Fruit fly (Drosophila melanogaster) whole organism, prepupa: ENCODE measurements around the gene Drsl6.

Experiments used
- Blimp-1 ChIP-seq: fragments of 200-800 bp; sonication (Bioruptor generic); optimal IDR thresholded peaks from 3 replicates; lab custom pipeline; 2017; ENCODE audit warnings: missing biosample characterization, missing genetic modification characterization, mild to moderate bottlenecking, moderate library complexity, missing genetic modification reagents
- CG10631 ChIP-seq: fragments of 200-800 bp; sonication (Bioruptor generic); optimal IDR thresholded peaks from 2 replicates; lab custom pipeline; 2016; ENCODE audit warnings: missing biosample characterization, missing genetic modification characterization
- CG10669 ChIP-seq: fragments of 200-800 bp; sonication (Bioruptor generic); optimal IDR thresholded peaks from 3 replicates; lab custom pipeline; 2018; ENCODE audit warnings: missing biosample characterization, mild to moderate bottlenecking, missing genetic modification characterization, moderate library complexity
- CG11294 ChIP-seq: fragments of 200-800 bp; sonication (Bioruptor generic); IDR thresholded peaks from 2 replicates; pipeline ENCODE4 v1.3.6; 2022; ENCODE audit warnings: missing biosample characterization, missing genetic modification characterization
- CG11762 ChIP-seq: fragments of 200-800 bp; sonication (Bioruptor generic); optimal IDR thresholded peaks from 3 replicates; lab custom pipeline; 2016; ENCODE audit warnings: missing biosample characterization, missing genetic modification characterization; ENCODE audit not compliant: insufficient read depth
- CG11902 ChIP-seq: fragments of 200-800 bp; sonication (Bioruptor generic); optimal IDR thresholded peaks from 3 replicates; lab custom pipeline; 2016; ENCODE audit warnings: missing biosample characterization, missing genetic modification characterization
- CG15336 ChIP-seq: fragments of 200-800 bp; sonication (Bioruptor generic); IDR thresholded peaks from 2 replicates; pipeline ENCODE4 v1.3.6; 2022; ENCODE audit warnings: missing biosample characterization, missing genetic modification characterization
- CG1621 ChIP-seq: fragments of 200-800 bp; sonication (Bioruptor generic); optimal IDR thresholded peaks from 3 replicates; lab custom pipeline; 2018; ENCODE audit warnings: missing biosample characterization, mild to moderate bottlenecking, missing genetic modification characterization
- CG16779 ChIP-seq: fragments of 200-800 bp; sonication (Bioruptor generic); optimal IDR thresholded peaks from 3 replicates; lab custom pipeline; 2017; ENCODE audit warnings: missing biosample characterization, mild to moderate bottlenecking, missing genetic modification characterization
- CG31627 ChIP-seq: fragments of 200-800 bp; sonication (Bioruptor generic); optimal IDR thresholded peaks from 3 replicates; lab custom pipeline; 2016; ENCODE audit warnings: missing biosample characterization, missing genetic modification characterization
- CG32006 ChIP-seq: fragments of 200-800 bp; sonication (Bioruptor generic); optimal IDR thresholded peaks from 3 replicates; lab custom pipeline; 2017; ENCODE audit warnings: missing biosample characterization, mild to moderate bottlenecking, missing genetic modification characterization
- CG34406 ChIP-seq: fragments of 200-800 bp; sonication (Bioruptor generic); optimal IDR thresholded peaks from 3 replicates; lab custom pipeline; 2016; ENCODE audit warnings: missing biosample characterization, missing genetic modification characterization
- CG4318 ChIP-seq: fragments of 200-800 bp; sonication (Bioruptor generic); optimal IDR thresholded peaks from 3 replicates; lab custom pipeline; 2017; ENCODE audit warnings: missing biosample characterization, mild to moderate bottlenecking, missing genetic modification characterization
- CG6163 ChIP-seq: fragments of 200-800 bp; sonication (Bioruptor generic); IDR thresholded peaks from 3 replicates; pipeline ENCODE4 v1.3.6; 2022; ENCODE audit warnings: missing biosample characterization, missing genetic modification characterization
- CG6276 ChIP-seq: fragments of 200-800 bp; sonication (Bioruptor generic); optimal IDR thresholded peaks from 2 replicates; lab custom pipeline; 2017; ENCODE audit warnings: missing biosample characterization, mild to moderate bottlenecking, missing genetic modification characterization
- CG6792 ChIP-seq: fragments of 200-800 bp; sonication (Bioruptor generic); optimal IDR thresholded peaks from 3 replicates; lab custom pipeline; 2016; ENCODE audit warnings: missing biosample characterization, missing genetic modification characterization
- CG6808 ChIP-seq: fragments of 200-800 bp; sonication (Bioruptor generic); optimal IDR thresholded peaks from 3 replicates; lab custom pipeline; 2017; ENCODE audit warnings: missing biosample characterization, missing genetic modification characterization, mild to moderate bottlenecking, moderate library complexity, missing genetic modification reagents
- CG6854 ChIP-seq: fragments of 200-800 bp; sonication (Bioruptor generic); optimal IDR thresholded peaks from 2 replicates; lab custom pipeline; 2017; ENCODE audit warnings: missing biosample characterization, mild to moderate bottlenecking, missing genetic modification characterization
- CG8319 ChIP-seq: fragments of 200-800 bp; sonication (Bioruptor generic); optimal IDR thresholded peaks from 3 replicates; lab custom pipeline; 2016; ENCODE audit warnings: missing biosample characterization, missing genetic modification characterization
- CG8632 ChIP-seq: fragments of 200-800 bp; sonication (Bioruptor generic); optimal IDR thresholded peaks from 3 replicates; lab custom pipeline; 2016; ENCODE audit warnings: missing biosample characterization, missing genetic modification characterization
- CG9139 ChIP-seq: fragments of 200-800 bp; sonication (Bioruptor generic); optimal IDR thresholded peaks from 3 replicates; lab custom pipeline; 2017; ENCODE audit warnings: missing biosample characterization, mild to moderate bottlenecking, missing genetic modification characterization
- Eip75B ChIP-seq: fragments of 200-800 bp; sonication (Bioruptor generic); optimal IDR thresholded peaks from 3 replicates; lab custom pipeline; 2016; ENCODE audit warnings: missing biosample characterization, missing genetic modification characterization
- Eip78C ChIP-seq: fragments of 200-800 bp; sonication (Bioruptor generic); peaks from one replicate; lab custom pipeline; 2016; ENCODE audit warnings: missing biosample characterization, missing genetic modification characterization
- Ets21C ChIP-seq: fragments of 200-800 bp; sonication (Bioruptor generic); optimal IDR thresholded peaks from 3 replicates; lab custom pipeline; 2016; ENCODE audit warnings: missing biosample characterization, missing genetic modification characterization
- Ets96B ChIP-seq: fragments of 200-800 bp; optimal IDR thresholded peaks from 2 replicates; lab custom pipeline; 2019; ENCODE audit warnings: missing biosample characterization, mild to moderate bottlenecking, missing genetic modification characterization, moderate library complexity
- Gug ChIP-seq: fragments of 200-800 bp; sonication (Bioruptor generic); IDR thresholded peaks from 2 replicates; pipeline ENCODE4 v1.3.6; 2022; ENCODE audit warnings: missing biosample characterization, missing genetic modification characterization
- Hr38 ChIP-seq: sonication (Bioruptor generic); optimal IDR thresholded peaks from 2 replicates; lab custom pipeline; 2016; ENCODE audit warnings: missing biosample characterization, missing genetic modification characterization
- Hr39 ChIP-seq: fragments of 200-800 bp; sonication (Bioruptor generic); optimal IDR thresholded peaks from 2 replicates; lab custom pipeline; 2016; ENCODE audit warnings: missing biosample characterization, missing genetic modification characterization
- Hr4 ChIP-seq: fragments of 200-800 bp; sonication (Bioruptor generic); optimal IDR thresholded peaks from 3 replicates; lab custom pipeline; 2016; ENCODE audit warnings: missing biosample characterization, missing genetic modification characterization
- Met ChIP-seq: fragments of 200-800 bp; sonication (Bioruptor generic); optimal IDR thresholded peaks from 3 replicates; lab custom pipeline; 2016; ENCODE audit warnings: missing biosample characterization, missing genetic modification characterization
- Smox ChIP-seq: fragments of 200-800 bp; sonication (Bioruptor generic); optimal IDR thresholded peaks from 3 replicates; lab custom pipeline; 2016; ENCODE audit warnings: missing biosample characterization, missing genetic modification characterization
- Sox102F ChIP-seq: fragments of 200-800 bp; sonication (Bioruptor generic); optimal IDR thresholded peaks from 2 replicates; lab custom pipeline; 2016; ENCODE audit warnings: missing biosample characterization, mild to moderate bottlenecking, missing genetic modification characterization
- Sox14 ChIP-seq: fragments of 200-800 bp; sonication (Bioruptor generic); optimal IDR thresholded peaks from 3 replicates; lab custom pipeline; 2016; ENCODE audit warnings: missing biosample characterization, missing genetic modification characterization
- Sox15 ChIP-seq: fragments of 200-800 bp; sonication (Bioruptor generic); optimal IDR thresholded peaks from 3 replicates; lab custom pipeline; 2016; ENCODE audit warnings: missing biosample characterization, missing genetic modification characterization
- achi ChIP-seq: fragments of 200-800 bp; sonication (Bioruptor generic); optimal IDR thresholded peaks from 3 replicates; lab custom pipeline; 2016; ENCODE audit warnings: missing biosample characterization, missing genetic modification characterization
- acj6 ChIP-seq: fragments of 200-800 bp; sonication (Bioruptor generic); optimal IDR thresholded peaks from 3 replicates; lab custom pipeline; 2016; ENCODE audit warnings: missing biosample characterization, missing genetic modification characterization
- cyc ChIP-seq: fragments of 200-800 bp; sonication (Bioruptor generic); optimal IDR thresholded peaks from 3 replicates; lab custom pipeline; 2016; ENCODE audit warnings: missing biosample characterization, missing genetic modification characterization
- dac ChIP-seq: fragments of 200-800 bp; sonication (Bioruptor generic); optimal IDR thresholded peaks from 2 replicates; lab custom pipeline; 2017; ENCODE audit warnings: missing biosample characterization, mild to moderate bottlenecking, missing genetic modification characterization
- dsx ChIP-seq: fragments of 200-800 bp; optimal IDR thresholded peaks from 3 replicates; lab custom pipeline; 2019; ENCODE audit warnings: missing biosample characterization, mild to moderate bottlenecking, missing genetic modification characterization, moderate library complexity; ENCODE audit not compliant: poor library complexity, severe bottlenecking
- eg ChIP-seq: fragments of 200-800 bp; sonication (Bioruptor generic); IDR thresholded peaks from 3 replicates; pipeline ENCODE4 v1.3.6; 2022; ENCODE audit warnings: missing biosample characterization, missing genetic modification characterization
- esn ChIP-seq: fragments of 200-800 bp; sonication (Bioruptor generic); optimal IDR thresholded peaks from 2 replicates; lab custom pipeline; 2016; ENCODE audit warnings: missing biosample characterization, mild to moderate bottlenecking, missing genetic modification characterization, moderate library complexity
- fd85E ChIP-seq: fragments of 200-800 bp; sonication (Bioruptor generic); optimal IDR thresholded peaks from 3 replicates; lab custom pipeline; 2016; ENCODE audit warnings: missing biosample characterization, missing genetic modification characterization
- lz ChIP-seq: fragments of 200-800 bp; sonication (Bioruptor generic); optimal IDR thresholded peaks from 3 replicates; lab custom pipeline; 2016; ENCODE audit warnings: missing biosample characterization, missing genetic modification characterization
- net ChIP-seq: fragments of 200-800 bp; sonication (Bioruptor generic); optimal IDR thresholded peaks from 3 replicates; lab custom pipeline; 2016; ENCODE audit warnings: missing biosample characterization, missing genetic modification characterization
- pdm3 ChIP-seq: fragments of 200-800 bp; sonication (Bioruptor generic); optimal IDR thresholded peaks from 3 replicates; lab custom pipeline; 2016; ENCODE audit warnings: missing biosample characterization, missing genetic modification characterization
- salr ChIP-seq, 2 experiments: fragments of 200-800 bp; sonication (Bioruptor generic); optimal IDR thresholded peaks; 3 replicates each; lab custom pipeline; 2016 to 2018; ENCODE audit warnings: missing biosample characterization in 2 of 2, missing genetic modification characterization in 2 of 2, mild to moderate bottlenecking in 1 of 2
- spab ChIP-seq: fragments of 200-800 bp; sonication (Bioruptor generic); optimal IDR thresholded peaks from 2 replicates; lab custom pipeline; 2017; ENCODE audit warnings: missing biosample characterization, mild to moderate bottlenecking, missing genetic modification characterization, missing genetic modification reagents
- ss ChIP-seq, 2 experiments: fragments of 200-800 bp; sonication (Bioruptor generic); optimal IDR thresholded peaks; 2 replicates in 1 of 2; 3 replicates in 1 of 2; lab custom pipeline; 2017 to 2018; ENCODE audit warnings: mild to moderate bottlenecking in 2 of 2, missing biosample characterization in 2 of 2, missing genetic modification characterization in 2 of 2, moderate library complexity in 1 of 2
- svp ChIP-seq: fragments of 200-800 bp; sonication (Bioruptor generic); peaks from one replicate; lab custom pipeline; 2016; ENCODE audit warnings: missing biosample characterization, missing genetic modification characterization
- topi ChIP-seq: fragments of 200-800 bp; sonication (Bioruptor generic); optimal IDR thresholded peaks from 3 replicates; lab custom pipeline; 2016; ENCODE audit warnings: missing biosample characterization, missing genetic modification characterization
- vri ChIP-seq: fragments of 200-800 bp; sonication (Bioruptor generic); optimal IDR thresholded peaks from 3 replicates; lab custom pipeline; 2016; ENCODE audit warnings: missing biosample characterization, mild to moderate bottlenecking, missing genetic modification characterization

The Drsl6 gene

DNA sequence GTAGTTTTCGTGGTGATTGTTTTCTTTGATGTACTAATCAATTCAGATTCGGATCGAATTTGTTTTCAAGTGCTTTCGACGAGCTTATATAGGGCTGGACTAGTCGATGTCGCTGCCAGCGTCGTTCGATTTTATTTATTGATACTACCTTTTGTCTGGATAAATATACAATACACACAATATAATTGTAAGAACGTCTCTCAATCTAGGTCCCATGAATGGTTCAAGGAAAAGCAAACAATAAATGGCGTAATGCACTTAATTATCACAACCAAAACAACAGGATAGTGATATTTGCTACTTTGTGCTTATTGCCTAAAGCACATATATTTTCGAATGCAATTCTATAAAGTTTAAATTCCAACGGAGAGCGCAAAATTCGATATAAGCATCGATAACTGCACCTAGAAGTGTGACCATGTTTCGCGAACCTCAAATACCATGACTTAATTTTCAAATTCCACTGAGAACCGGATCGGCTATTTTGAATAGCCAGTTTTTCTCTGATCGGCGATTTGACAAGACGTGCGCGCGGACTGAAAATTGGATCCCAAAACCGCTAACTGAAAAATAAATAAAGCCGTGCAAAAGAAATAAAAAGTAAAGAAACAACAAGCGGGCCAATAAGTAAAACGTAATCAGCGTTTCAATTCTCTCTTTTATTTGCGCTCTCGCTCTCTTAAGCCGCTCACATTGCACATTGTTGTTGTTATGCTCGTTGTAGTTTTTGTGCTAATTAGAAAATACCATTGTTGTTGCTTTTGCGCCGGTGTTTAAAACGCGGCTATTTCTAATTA lies at the start of gene Drsl6, which contains the start of gene kst:
Gene Drsl6 (minus strand): TSS at position 51 of the 797 bp plus-strand sequence.
Gene kst (plus strand): TSS at position 493 of the 797 bp plus-strand sequence.
- TF ChIP-seq Hr39 (no peak), dsx (GFP tag; lab: Kevin White, UChicago) (no peak), CG6808 (GFP tag; lab: Kevin White, UChicago) (peak; percentile 28), Blimp-1 (no peak), CG10631 (GFP tag; lab: Kevin White, UChicago) (no peak), Sox14 (GFP tag; lab: Kevin White, UChicago) (peak; percentile 14), cyc (no peak), acj6 (no peak), esn (GFP tag; lab: Kevin White, UChicago) (peak; percentile 35), CG11902 (no peak), ss (GFP tag; optimal IDR thresholded peaks at IDR 0.05; lab: Kevin White, UChicago) (peak; percentile 54), CG11294 (GFP tag; lab: Robert Waterston, UW) (no peak; the same call in 1 of the 2 replicates), spab (GFP tag; lab: Kevin White, UChicago) (no peak), CG6854 (GFP tag; lab: Kevin White, UChicago) (no peak), CG8632 (GFP tag; lab: Kevin White, UChicago) (no peak), Ets21C (GFP tag; lab: Kevin White, UChicago) (no peak), svp (no peak), CG16779 (tag; lab: Kevin White, UChicago) (no peak), fd85E (GFP tag; lab: Kevin White, UChicago) (no peak), Sox102F (GFP tag; lab: Kevin White, UChicago) (no peak), Eip75B (GFP tag; lab: Kevin White, UChicago) (no peak), CG31627 (GFP tag; lab: Kevin White, UChicago) (no peak), CG9139 (GFP tag; lab: Kevin White, UChicago) (peak; percentile 11), CG34406 (GFP tag; lab: Kevin White, UChicago) (no peak), eg (peak; percentile 85), Gug (no peak), CG4318 (GFP tag; lab: Kevin White, UChicago) (no peak), achi (GFP tag; lab: Kevin White, UChicago) (no peak), Sox15 (GFP tag; lab: Kevin White, UChicago) (no peak), vri (GFP tag; lab: Kevin White, UChicago) (peak; percentile 62), CG8319 (no peak), Hr4 (GFP tag; lab: Kevin White, UChicago) (no peak), CG11762 (GFP tag; lab: Kevin White, UChicago) (no peak), lz (no peak), net (GFP tag; lab: Kevin White, UChicago) (no peak), CG6792 (GFP tag; lab: Kevin White, UChicago) (no peak), CG32006 (no peak), CG6276 (GFP tag; lab: Kevin White, UChicago) (no peak), Ets96B (no peak), Met (GFP tag; lab: Kevin White, UChicago) (no peak), topi (GFP tag; lab: Kevin White, UChicago) (peak; percentile 8), CG6163 (peak; percentile 74), CG1621 (peak; percentile 75), Smox (GFP tag; lab: Kevin White, UChicago) (no peak), Eip78C (GFP tag; lab: Kevin White, UChicago) (peak; percentile 56), CG15336 (GFP tag; lab: Robert Waterston, UW) (peak; percentile 50), salr (GFP tag; optimal IDR thresholded peaks at IDR 0.05; lab: Kevin White, UChicago) (peak in 1 of 2 experiments; percentile 14), CG10669 (GFP tag; lab: Kevin White, UChicago) (no peak), Hr38 (no peak), dac (GFP tag; lab: Kevin White, UChicago) (no peak), pdm3 (GFP tag; lab: Kevin White, UChicago) (no peak)
